Fruit fly (Drosophila melanogaster): Measurements from ENCODE around the gene Ref1.

Gene Ref1

dm6 chr3R:7089522-7090336 lies 9.5 kb upstream of the Ref1 start (continued):
- TF ChIP-seq gcm (GFP tag; optimal IDR thresholded peaks at IDR 0.05) (no peak), sqz (GFP tag; optimal IDR thresholded peaks at IDR 0.05) (no peak), Spps (tag; optimal IDR thresholded peaks at IDR 0.05) (no peak), CG13624 (GFP tag; optimal IDR thresholded peaks at IDR 0.05) (no peak), lbe (GFP tag; optimal IDR thresholded peaks at IDR 0.05) (no peak), YL-1 (GFP tag; optimal IDR thresholded peaks at IDR 0.05) (peak; percentile 17), corto (GFP tag; optimal IDR thresholded peaks at IDR 0.05) (peak; percentile 56), CG13894 (tag; optimal IDR thresholded peaks at IDR 0.05) (peak; percentile 74), bigmax (GFP tag; optimal IDR thresholded peaks at IDR 0.05) (peak; percentile 97), Fer3 (tag; optimal IDR thresholded peaks at IDR 0.05) (no peak), Usf (GFP tag; optimal IDR thresholded peaks at IDR 0.05) (no peak), CG12659 (GFP tag; optimal IDR thresholded peaks at IDR 0.05) (no peak), insv (GFP tag; optimal IDR thresholded peaks at IDR 0.05) (no peak), so (GFP tag; IDR thresholded peaks at IDR 0.05) (peak; percentile 43; the same call in 2 of the 3 replicates)

dm6 chr3R:7088837-7089361 lies 8.7 kb upstream of the Ref1 start:
- 0 out of 3 replicates have a peak, but pooled peaks have one; percentile 4 for TF ChIP-seq CG34224 (GFP tag; IDR thresholded peaks at IDR 0.05; ENCODE audit: partially characterized antibody)
- peak; percentile 5; the same call in 1 of the 2 replicates for TF ChIP-seq H2.0 (GFP tag; IDR thresholded peaks at IDR 0.05)
- TF ChIP-seq CG11696 (GFP tag; IDR thresholded peaks at IDR 0.05), result 0 out of 2 replicates have a peak, but pooled peaks have one; percentile 49
- TF ChIP-seq sd (tag; optimal IDR thresholded peaks at IDR 0.05), result no peak
- peak; percentile 62 for TF ChIP-seq bbx (GFP tag; IDR thresholded peaks at IDR 0.05; ENCODE audit: partially characterized antibody)
- no peak for TF ChIP-seq CHES-1-like (GFP tag; optimal IDR thresholded peaks at IDR 0.05)
- TF ChIP-seq CG10267 (tag; optimal IDR thresholded peaks at IDR 0.05), result no peak
- peak; percentile 6 for TF ChIP-seq zf30C (GFP tag; optimal IDR thresholded peaks at IDR 0.05)
- TF ChIP-seq CG9932 (GFP tag; IDR thresholded peaks at IDR 0.05), result peak; percentile 34; the same call in 1 of the 2 replicates
- 0 out of 2 replicates have a peak, but pooled peaks have one; percentile 21 for TF ChIP-seq NFAT (GFP tag; IDR thresholded peaks at IDR 0.05)
- no peak for TF ChIP-seq fd102C (GFP tag; optimal IDR thresholded peaks at IDR 0.05)
- TF ChIP-seq CG9727 (GFP tag; optimal IDR thresholded peaks at IDR 0.05), result peak; percentile 11
- no peak for TF ChIP-seq CG1529 (GFP tag; optimal IDR thresholded peaks at IDR 0.05)
- TF ChIP-seq Kr (GFP tag; optimal IDR thresholded peaks at IDR 0.05), result no peak
- TF ChIP-seq Bgb (GFP tag; IDR thresholded peaks at IDR 0.05; ENCODE audit: partially characterized antibody), result 0 out of 2 replicates have a peak, but pooled peaks have one; percentile 22
- 0 out of 3 replicates have a peak, but pooled peaks have one; percentile 18 for TF ChIP-seq knrl (GFP tag; IDR thresholded peaks at IDR 0.05; ENCODE audit: partially characterized antibody)
- TF ChIP-seq Atf-2 (GFP tag; optimal IDR thresholded peaks at IDR 0.05), result no peak
- TF ChIP-seq CG6175 (GFP tag; IDR thresholded peaks at IDR 0.05), result peak; percentile 74; the same call in 2 of the 3 replicates
- peak; percentile 35; the same call in 1 of the 3 replicates for TF ChIP-seq ci (GFP tag; IDR thresholded peaks at IDR 0.05)
- no peak for TF ChIP-seq dmrt99B (tag; optimal IDR thresholded peaks at IDR 0.05)
- TF ChIP-seq Med (GFP tag), result peak; percentile 67
- TF ChIP-seq Mrtf (GFP tag; IDR thresholded peaks at IDR 0.05), result no peak
- no peak for TF ChIP-seq slou (GFP tag; optimal IDR thresholded peaks at IDR 0.05)
- no peak for TF ChIP-seq Ravus (GFP tag; IDR thresholded peaks at IDR 0.05)
- TF ChIP-seq kay (GFP tag; optimal IDR thresholded peaks at IDR 0.05), result peak; percentile 84
- peak; percentile 26 for TF ChIP-seq nom (GFP tag; optimal IDR thresholded peaks at IDR 0.05)
- 0 out of 2 replicates have a peak, but pooled peaks have one; percentile 47 for TF ChIP-seq chm (GFP tag; IDR thresholded peaks at IDR 0.05)
- TF ChIP-seq klu (GFP tag; IDR thresholded peaks at IDR 0.05), result no peak
- no peak for TF ChIP-seq zfh1 (GFP tag; IDR thresholded peaks at IDR 0.05)
- TF ChIP-seq Dbx (GFP tag; IDR thresholded peaks at IDR 0.05), result 0 out of 3 replicates have a peak, but pooled peaks have one; percentile 23
- 0 out of 2 replicates have a peak, but pooled peaks have one; percentile 8 for TF ChIP-seq Rfx (GFP tag; IDR thresholded peaks at IDR 0.05)
- no peak for TF ChIP-seq crc (GFP tag; optimal IDR thresholded peaks at IDR 0.05)
- TF ChIP-seq gfzf (GFP tag; optimal IDR thresholded peaks at IDR 0.05), result no peak

Data from whole organism, embryonic.